Worm (Caenorhabditis elegans): ENCODE measurements around the gene ser-7.

Gene ser-7

ce11 chrX:2673272-2673671, at the start of gene ser-7:
ser-7 (plus strand) TSS chrX:2673572.
- TF ChIP-seq pha-4 (tag; optimal IDR thresholded peaks at IDR 0.05) = no peak
- no peak for TF ChIP-seq ztf-28 (GFP tag; IDR thresholded peaks at IDR 0.05)
- TF ChIP-seq nhr-27 (tag; optimal IDR thresholded peaks at IDR 0.05) = no peak
- no peak for TF ChIP-seq snpc-1.1 (tag; optimal IDR thresholded peaks at IDR 0.05; ENCODE audit: insufficient read depth)
- TF ChIP-seq attf-5 (GFP tag; optimal IDR thresholded peaks at IDR 0.05) = no peak
- TF ChIP-seq lin-26 (GFP tag; IDR thresholded peaks at IDR 0.05) = no peak
- TF ChIP-seq madf-10 (tag; optimal IDR thresholded peaks at IDR 0.05) = no peak
- TF ChIP-seq cebp-1 (GFP tag; IDR thresholded peaks at IDR 0.05) = no peak
- TF ChIP-seq cebp-1 (tag; optimal IDR thresholded peaks at IDR 0.05) = no peak
- no peak for TF ChIP-seq mes-4 (tag; optimal IDR thresholded peaks at IDR 0.05)
- no peak for TF ChIP-seq lin-54 (GFP tag; optimal IDR thresholded peaks at IDR 0.05)
- TF ChIP-seq tbx-9 (tag; optimal IDR thresholded peaks at IDR 0.05; ENCODE audit: borderline replicate concordance) = no peak
- no peak for TF ChIP-seq dox-1 (GFP tag; IDR thresholded peaks at IDR 0.05)
- TF ChIP-seq snpc-4 (GFP tag; optimal IDR thresholded peaks at IDR 0.05) = no peak
- TF ChIP-seq snpc-4 (tag; optimal IDR thresholded peaks at IDR 0.05) = no peak
- TF ChIP-seq dpff-1 (tag; optimal IDR thresholded peaks at IDR 0.05) = no peak
- TF ChIP-seq let-607 (tag; optimal IDR thresholded peaks at IDR 0.05) = no peak
- TF ChIP-seq xnd-1 (tag; optimal IDR thresholded peaks at IDR 0.05) = no peak
- no peak for TF ChIP-seq attf-3 (GFP tag; conservative IDR thresholded peaks at IDR 0.05)
- TF ChIP-seq fkh-3 (tag; optimal IDR thresholded peaks at IDR 0.05) = no peak

ce11 chrX:2626153-2626552, 47.2 kb upstream of the ser-7 start:
- no peak for TF ChIP-seq snpc-4 (GFP tag; optimal IDR thresholded peaks at IDR 0.05)
- TF ChIP-seq snpc-4 (tag; optimal IDR thresholded peaks at IDR 0.05) = peak in 3 of 4 experiments; percentile 9 to 83 (median 64)
- TF ChIP-seq hmg-1.2 (GFP tag; IDR thresholded peaks at IDR 0.05) = peak; percentile 38; the same call in 1 of the 2 replicates
- TF ChIP-seq ceh-79 (tag; optimal IDR thresholded peaks at IDR 0.05) = no peak
- TF ChIP-seq F55B11.4 (tag; optimal IDR thresholded peaks at IDR 0.05; ENCODE audit: borderline replicate concordance, insufficient read depth) = no peak

- TF ChIP-seq snpc-4 (GFP tag; optimal IDR thresholded peaks at IDR 0.05) (no peak), snpc-4 (tag; optimal IDR thresholded peaks at IDR 0.05) (peak in 2 of 4 experiments; percentile 64 to 73), lin-26 (GFP tag; IDR thresholded peaks at IDR 0.05) (0 out of 2 replicates have a peak, but pooled peaks have one; percentile 22), pbrm-1 (GFP tag; IDR thresholded peaks at IDR 0.05) (no peak)
These were observed 40.5 kb upstream of the ser-7 start for ce11 chrX:2632869-2633268.

- TF ChIP-seq xnd-1 (tag; optimal IDR thresholded peaks at IDR 0.05) (no peak), ekl-4 (GFP tag; IDR thresholded peaks at IDR 0.05) (no peak), egrh-3 (GFP tag; IDR thresholded peaks at IDR 0.05) (no peak), dpl-1 (GFP tag; optimal IDR thresholded peaks at IDR 0.05) (no peak), akir-1 (GFP tag; optimal IDR thresholded peaks at IDR 0.05) (no peak), nhr-179 (tag; optimal IDR thresholded peaks at IDR 0.05) (no peak)
These were observed 32.8 kb upstream of the ser-7 start for ce11 chrX:2640556-2640955.

- TF ChIP-seq hmg-1.2 (GFP tag; IDR thresholded peaks at IDR 0.05) = no peak
- no peak for TF ChIP-seq cebp-1 (GFP tag; IDR thresholded peaks at IDR 0.05)
- peak; percentile 62 for TF ChIP-seq cebp-1 (tag; optimal IDR thresholded peaks at IDR 0.05)
These were observed 32.3 kb upstream of the ser-7 start for ce11 chrX:2641094-2641493.

- TF ChIP-seq die-1 (tag; optimal IDR thresholded peaks at IDR 0.05) = no peak
- no peak for TF ChIP-seq pbrm-1 (GFP tag; IDR thresholded peaks at IDR 0.05)
- TF ChIP-seq T07F8.4 (tag; optimal IDR thresholded peaks at IDR 0.05) = no peak
- no peak for TF ChIP-seq C17E4.6 (GFP tag; IDR thresholded peaks at IDR 0.05)
- no peak for TF ChIP-seq lin-40 (tag; optimal IDR thresholded peaks at IDR 0.05)
- TF ChIP-seq pha-4 (tag; optimal IDR thresholded peaks at IDR 0.05) = no peak
- TF ChIP-seq bed-1 (GFP tag; IDR thresholded peaks at IDR 0.05) = no peak
- TF ChIP-seq rpc-1 (optimal IDR thresholded peaks at IDR 0.05) = no peak
- TF ChIP-seq rpc-1 (tag; optimal IDR thresholded peaks at IDR 0.05) = no peak
- no peak for TF ChIP-seq lsl-1 (GFP tag; optimal IDR thresholded peaks at IDR 0.05)
- no peak for TF ChIP-seq attf-3 (GFP tag; conservative IDR thresholded peaks at IDR 0.05)
- TF ChIP-seq B0336.3 (GFP tag; IDR thresholded peaks at IDR 0.05) = no peak
- TF ChIP-seq zim-3 (tag; optimal IDR thresholded peaks at IDR 0.05) = no peak
These were observed 19.0 kb upstream of the ser-7 start for ce11 chrX:2654334-2654733.
